Worm (Caenorhabditis elegans) whole organism, L4 larva: ENCODE measurements around the gene cdk-12.
A peak's percentile ranks its signal among the peaks of the same experiment; 100 is the strongest.

Source experiments
- F37D6.2 ChIP-seq: sonication (generic microtip); optimal IDR thresholded peaks from 2 replicates; lab custom pipeline; 2016; ENCODE audit warnings: mild to moderate bottlenecking, missing genetic modification characterization, missing compliant biosample characterization
- F44E2.7 ChIP-seq: fragments of 200-800 bp; sonication (Bioruptor generic); IDR thresholded peaks from 2 replicates; pipeline ENCODE4 v2.1.2; 2022; ENCODE audit warnings: missing genetic modification characterization, missing compliant biosample characterization
- F49E8.2 ChIP-seq: sonication (generic microtip); optimal IDR thresholded peaks from 2 replicates; lab custom pipeline; 2016; ENCODE audit warnings: missing compliant biosample characterization, mild to moderate bottlenecking, missing genetic modification characterization, borderline replicate concordance
- T20F7.1 ChIP-seq: fragments of 200-800 bp; sonication (Bioruptor generic); optimal IDR thresholded peaks from 2 replicates; lab custom pipeline; 2018; ENCODE audit warnings: mild to moderate bottlenecking, missing genetic modification characterization, missing compliant biosample characterization
- Y5F2A.4 ChIP-seq: fragments of 200-800 bp; sonication (Bioruptor generic); optimal IDR thresholded peaks from 2 replicates; lab custom pipeline; 2018; ENCODE audit warnings: mild to moderate bottlenecking, missing genetic modification characterization, missing compliant biosample characterization
- Y75B8A.6 ChIP-seq: fragments of 200-800 bp; sonication (Bioruptor generic); IDR thresholded peaks from 2 replicates; pipeline ENCODE4 v1.3.6; 2022; ENCODE audit warnings: missing genetic modification reagents, missing genetic modification characterization, missing compliant biosample characterization
- ZK337.2 ChIP-seq: fragments of 200-800 bp; sonication (Bioruptor generic); IDR thresholded peaks from 2 replicates; pipeline ENCODE4 v1.3.6; 2022; ENCODE audit warnings: missing genetic modification reagents, missing genetic modification characterization, missing compliant biosample characterization
- ama-1 ChIP-seq: fragments of 150-350 bp; optimal IDR thresholded peaks from 2 replicates; lab custom pipeline; 2014; ENCODE audit warnings: inconsistent platforms, mixed read lengths
- arid-1 ChIP-seq: fragments of 200-800 bp; sonication (Bioruptor generic); conservative IDR thresholded peaks from 2 replicates; pipeline ENCODE4 v1.3.6; 2022; ENCODE audit warnings: missing genetic modification reagents, missing genetic modification characterization, missing compliant biosample characterization
- ceh-28 ChIP-seq: fragments of 150-350 bp; optimal IDR thresholded peaks from 2 replicates; lab custom pipeline; 2014; ENCODE audit warnings: missing biosample characterization, missing genetic modification reagents, missing genetic modification characterization
- ctbp-1 ChIP-seq: fragments of 200-800 bp; sonication (Bioruptor generic); IDR thresholded peaks from 2 replicates; pipeline ENCODE4 v1.3.6; 2022; ENCODE audit warnings: missing genetic modification reagents, missing genetic modification characterization, missing compliant biosample characterization
- daf-16 ChIP-seq, 3 experiments: sonication (generic microtip); optimal IDR thresholded peaks; 2 replicates each; lab custom pipeline; 2016 to 2017; ENCODE audit warnings: missing genetic modification characterization in 3 of 3, missing genetic modification reagents in 3 of 3, mild to moderate bottlenecking in 2 of 3, missing compliant biosample characterization in 2 of 3, missing biosample characterization in 1 of 3, moderate library complexity in 1 of 3
- dmd-6 ChIP-seq: fragments of 200-800 bp; sonication (Bioruptor generic); IDR thresholded peaks from 2 replicates; pipeline ENCODE4 v1.3.6; 2022; ENCODE audit warnings: missing genetic modification reagents, missing genetic modification characterization, missing compliant biosample characterization
- dmd-8 ChIP-seq: fragments of 200-800 bp; sonication (Bioruptor generic); IDR thresholded peaks from 2 replicates; pipeline ENCODE4 v1.3.6; 2022; ENCODE audit warnings: missing genetic modification characterization, missing compliant biosample characterization
- duxl-1 ChIP-seq: sonication (generic microtip); optimal IDR thresholded peaks from 2 replicates; lab custom pipeline; 2016; ENCODE audit warnings: mild to moderate bottlenecking, missing genetic modification characterization, moderate library complexity, missing compliant biosample characterization; ENCODE audit not compliant: poor library complexity
- dve-1 ChIP-seq: sonication (generic microtip); optimal IDR thresholded peaks from 2 replicates; lab custom pipeline; 2017; ENCODE audit warnings: antibody characterized with exemption, mild to moderate bottlenecking, missing genetic modification characterization, missing compliant biosample characterization; ENCODE audit not compliant: insufficient read depth
- gei-8 ChIP-seq: fragments of 200-800 bp; sonication (Bioruptor generic); optimal IDR thresholded peaks from 2 replicates; lab custom pipeline; 2018; ENCODE audit warnings: mild to moderate bottlenecking, missing genetic modification characterization, missing compliant biosample characterization
- hif-1 ChIP-seq, 2 experiments: sonication (generic microtip); optimal IDR thresholded peaks; 2 replicates each; lab custom pipeline; 2016 to 2017; ENCODE audit warnings: missing compliant biosample characterization in 2 of 2, missing genetic modification characterization in 2 of 2, missing genetic modification reagents in 2 of 2, missing genotype in 2 of 2, mild to moderate bottlenecking in 1 of 2
- hlh-11 ChIP-seq: fragments of 200-800 bp; sonication (Bioruptor generic); optimal IDR thresholded peaks from 2 replicates; lab custom pipeline; 2018; ENCODE audit warnings: mild to moderate bottlenecking, missing genetic modification characterization, missing compliant biosample characterization
- hlh-30 ChIP-seq: sonication (generic microtip); optimal IDR thresholded peaks from 2 replicates; lab custom pipeline; 2017; ENCODE audit warnings: antibody characterized with exemption, mild to moderate bottlenecking, missing genetic modification characterization, missing compliant biosample characterization; ENCODE audit not compliant: insufficient read depth
- hmg-1.1 ChIP-seq: fragments of 200-800 bp; sonication (Bioruptor generic); IDR thresholded peaks from 2 replicates; pipeline ENCODE4 v1.3.6; 2022; ENCODE audit warnings: missing genetic modification reagents, missing genetic modification characterization, missing compliant biosample characterization
- lim-7 ChIP-seq: fragments of 200-800 bp; sonication (Bioruptor generic); IDR thresholded peaks from 2 replicates; pipeline ENCODE4 v1.3.6; 2022; ENCODE audit warnings: missing genetic modification characterization, missing compliant biosample characterization
- lir-3 ChIP-seq: sonication (generic microtip); optimal IDR thresholded peaks from 2 replicates; lab custom pipeline; 2016; ENCODE audit warnings: mild to moderate bottlenecking, missing genetic modification characterization, missing compliant biosample characterization
- lsy-2 ChIP-seq, 2 experiments: fragments of 150-350 bp in 1 of 2; sonication (generic microtip) in 1 of 2; optimal IDR thresholded peaks; 2 replicates each; lab custom pipeline; 2014 to 2017; ENCODE audit warnings: missing biosample characterization in 2 of 2, missing genetic modification characterization in 2 of 2
- madf-5 ChIP-seq, 2 experiments: fragments of 200-800 bp; sonication (Bioruptor generic); IDR thresholded peaks; 2 replicates each; pipeline ENCODE4 v1.3.6; 2022; ENCODE audit warnings: missing compliant biosample characterization in 2 of 2, missing genetic modification characterization in 2 of 2
- mdl-1 ChIP-seq, 2 experiments: fragments of 150-350 bp in 1 of 2; sonication (generic microtip) in 1 of 2; optimal IDR thresholded peaks; 2 replicates each; lab custom pipeline; 2014 to 2017; ENCODE audit warnings: missing biosample characterization in 2 of 2, missing genetic modification characterization in 2 of 2
- mdt-29 ChIP-seq: fragments of 200-800 bp; sonication (Bioruptor generic); IDR thresholded peaks from 2 replicates; pipeline ENCODE4 v1.3.6; 2022; ENCODE audit warnings: missing genetic modification reagents, missing genetic modification characterization, missing compliant biosample characterization
- mes-2 ChIP-seq: sonication (generic microtip); optimal IDR thresholded peaks from 2 replicates; lab custom pipeline; 2016; ENCODE audit warnings: missing genotype, mild to moderate bottlenecking, missing genetic modification characterization, missing compliant biosample characterization; ENCODE audit not compliant: poor library complexity, severe bottlenecking
- mxl-3 ChIP-seq: fragments of 200-800 bp; sonication (Bioruptor generic); optimal IDR thresholded peaks from 2 replicates; lab custom pipeline; 2018; ENCODE audit warnings: mild to moderate bottlenecking, missing genetic modification characterization, missing compliant biosample characterization
- nhr-102 ChIP-seq: sonication (generic microtip); optimal IDR thresholded peaks from 2 replicates; lab custom pipeline; 2016; ENCODE audit warnings: mild to moderate bottlenecking, missing genetic modification characterization, moderate library complexity, missing compliant biosample characterization
- nhr-11 ChIP-seq: fragments of 150-350 bp; optimal IDR thresholded peaks from 2 replicates; lab custom pipeline; 2014; ENCODE audit warnings: missing biosample characterization, missing genetic modification characterization
- nhr-28 ChIP-seq: fragments of 150-350 bp; optimal IDR thresholded peaks from 2 replicates; lab custom pipeline; 2014; ENCODE audit warnings: missing biosample characterization, missing genetic modification characterization
- nhr-42 ChIP-seq: fragments of 200-800 bp; sonication (Bioruptor generic); IDR thresholded peaks from 2 replicates; pipeline ENCODE4 v1.3.6; 2022; ENCODE audit warnings: missing genetic modification characterization, missing compliant biosample characterization
- nhr-48 ChIP-seq: sonication (generic microtip); optimal IDR thresholded peaks from 2 replicates; lab custom pipeline; 2016; ENCODE audit warnings: mild to moderate bottlenecking, missing genetic modification characterization, missing compliant biosample characterization
- nhr-6 ChIP-seq: fragments of 150-350 bp; optimal IDR thresholded peaks from 2 replicates; lab custom pipeline; 2014; ENCODE audit warnings: missing biosample characterization, missing genetic modification characterization
- nhr-77 ChIP-seq: fragments of 150-350 bp; optimal IDR thresholded peaks from 2 replicates; lab custom pipeline; 2014; ENCODE audit warnings: missing biosample characterization, missing genetic modification characterization
- pha-4 ChIP-seq, 2 experiments: fragments of 150-350 bp in 1 of 2; fragments of 200-800 bp in 1 of 2; sonication (Bioruptor generic) in 1 of 2; IDR thresholded peaks in 1 of 2; optimal IDR thresholded peaks in 1 of 2; 2 replicates each; pipeline versions ENCODE4 v1.3.6 to Lab custom; 2014 to 2022; ENCODE audit warnings: missing genetic modification characterization in 2 of 2, missing genetic modification reagents in 2 of 2, missing biosample characterization in 1 of 2, missing compliant biosample characterization in 1 of 2
- php-3 ChIP-seq: fragments of 200-800 bp; sonication (Bioruptor generic); IDR thresholded peaks from 2 replicates; pipeline ENCODE4 v1.3.6; 2022; ENCODE audit warnings: missing genetic modification reagents, missing genetic modification characterization, missing compliant biosample characterization
- pqm-1 ChIP-seq: sonication (generic microtip); optimal IDR thresholded peaks from 2 replicates; lab custom pipeline; 2017; ENCODE audit warnings: missing biosample characterization, missing genetic modification characterization
- rbr-2 ChIP-seq: sonication (generic microtip); optimal IDR thresholded peaks from 2 replicates; lab custom pipeline; 2016; ENCODE audit warnings: missing genotype, missing genetic modification characterization, missing compliant biosample characterization
- sdz-12 ChIP-seq: fragments of 200-800 bp; sonication (Bioruptor generic); optimal IDR thresholded peaks from 2 replicates; lab custom pipeline; 2018; ENCODE audit warnings: mild to moderate bottlenecking, missing genetic modification characterization, missing compliant biosample characterization
- skn-1 ChIP-seq: fragments of 150-350 bp; optimal IDR thresholded peaks from 2 replicates; lab custom pipeline; 2014; ENCODE audit warnings: missing biosample characterization, missing genetic modification characterization
- spr-3 ChIP-seq: fragments of 200-800 bp; sonication (Bioruptor generic); optimal IDR thresholded peaks from 2 replicates; lab custom pipeline; 2018; ENCODE audit warnings: mild to moderate bottlenecking, missing genetic modification characterization, missing compliant biosample characterization
- tra-1 ChIP-seq: fragments of 200-800 bp; sonication (Bioruptor generic); IDR thresholded peaks from 2 replicates; pipeline ENCODE4 v1.3.6; 2022; ENCODE audit warnings: missing genetic modification reagents, missing genetic modification characterization, missing compliant biosample characterization
- unc-130 ChIP-seq: sonication (generic microtip); optimal IDR thresholded peaks from 2 replicates; lab custom pipeline; 2016; ENCODE audit warnings: missing genetic modification reagents, missing genetic modification characterization, missing compliant biosample characterization
- zfp-2 ChIP-seq: sonication (generic microtip); optimal IDR thresholded peaks from 2 replicates; lab custom pipeline; 2016; ENCODE audit warnings: mild to moderate bottlenecking, missing genetic modification characterization, missing compliant biosample characterization
- zfp-3 ChIP-seq: fragments of 200-800 bp; sonication (Bioruptor generic); conservative IDR thresholded peaks from 2 replicates; pipeline ENCODE4 v1.3.6; 2022; ENCODE audit warnings: missing genetic modification reagents, missing genetic modification characterization, missing compliant biosample characterization
- zip-2 ChIP-seq: fragments of 150-350 bp; optimal IDR thresholded peaks from 2 replicates; lab custom pipeline; 2014; ENCODE audit warnings: missing biosample characterization, missing genetic modification characterization

cdk-12 gene

ce11 chrIII:4335614-4336013, 2.8 kb downstream of the cdk-12 start (continued):
- TF ChIP-seq daf-16 (GFP tag; optimal IDR thresholded peaks at IDR 0.05; lab: Kevin White, UChicago): no peak
- no peak for TF ChIP-seq daf-16 (tag; optimal IDR thresholded peaks at IDR 0.05; lab: Kevin White, UChicago)
- no peak for TF ChIP-seq F37D6.2 (tag; lab: Kevin White, UChicago)
- no peak for TF ChIP-seq lir-3 (tag; lab: Kevin White, UChicago)
- TF ChIP-seq nhr-77 (tag; lab: Kevin White, UChicago): no peak
- no peak for TF ChIP-seq zip-2
- TF ChIP-seq duxl-1 (tag; lab: Kevin White, UChicago): no peak
- TF ChIP-seq hif-1 (tag; optimal IDR thresholded peaks at IDR 0.05; lab: Kevin White, UChicago): peak in 1 of 2 experiments; percentile 31
- no peak for TF ChIP-seq dmd-8 (GFP tag; lab: Robert Waterston, UW)
- peak; percentile 17 to 35 for TF ChIP-seq lsy-2 (tag; optimal IDR thresholded peaks at IDR 0.05; lab: Kevin White, UChicago)
- no peak for TF ChIP-seq ceh-28 (tag; lab: Kevin White, UChicago)
- TF ChIP-seq php-3: no peak
- no peak for TF ChIP-seq ZK337.2
- no peak for TF ChIP-seq pqm-1 (tag; lab: Kevin White, UChicago)
- no peak for TF ChIP-seq tra-1
- no peak for TF ChIP-seq F49E8.2 (tag; lab: Kevin White, UChicago)
- no peak for TF ChIP-seq unc-130
- no peak for TF ChIP-seq zfp-2 (tag; lab: Kevin White, UChicago)
- no peak for TF ChIP-seq skn-1 (tag; lab: Kevin White, UChicago)
- no peak for TF ChIP-seq F44E2.7 (GFP tag; lab: Robert Waterston, UW)
- TF ChIP-seq hmg-1.1 (GFP tag; lab: Robert Waterston, UW): peak; percentile 74
- no peak for TF ChIP-seq ama-1
- no peak for TF ChIP-seq arid-1 (GFP tag; lab: Robert Waterston, UW)
- TF ChIP-seq ctbp-1: no peak
- peak; percentile 26 for TF ChIP-seq mes-2 (tag; lab: Kevin White, UChicago)
- TF ChIP-seq gei-8 (GFP tag; lab: Kevin White, UChicago): no peak
- no peak for TF ChIP-seq Y5F2A.4 (GFP tag; lab: Kevin White, UChicago)
- no peak for TF ChIP-seq madf-5 (GFP tag; IDR thresholded peaks at IDR 0.05; lab: Robert Waterston, UW)
- TF ChIP-seq nhr-42 (GFP tag; lab: Robert Waterston, UW): no peak
- TF ChIP-seq pha-4 (GFP tag; IDR thresholded peaks at IDR 0.05; lab: Robert Waterston, UW): no peak
- no peak for TF ChIP-seq pha-4 (tag; optimal IDR thresholded peaks at IDR 0.05; lab: Kevin White, UChicago)
- TF ChIP-seq rbr-2 (tag; lab: Kevin White, UChicago): peak; percentile 54
- peak; percentile 2 for TF ChIP-seq mxl-3 (GFP tag; lab: Kevin White, UChicago)
- TF ChIP-seq hlh-30 (tag; lab: Kevin White, UChicago): no peak
- no peak for TF ChIP-seq sdz-12 (GFP tag; lab: Kevin White, UChicago)
- no peak for TF ChIP-seq nhr-6 (tag; lab: Kevin White, UChicago)
- no peak for TF ChIP-seq Y75B8A.6 (GFP tag; lab: Robert Waterston, UW)
- no peak for TF ChIP-seq dve-1 (tag; lab: Kevin White, UChicago)
- TF ChIP-seq nhr-11 (tag; lab: Kevin White, UChicago): no peak
- TF ChIP-seq zfp-3 (GFP tag; lab: Robert Waterston, UW): no peak
- no peak for TF ChIP-seq T20F7.1
- TF ChIP-seq hlh-11 (tag; lab: Kevin White, UChicago): peak; percentile 0
- no peak for TF ChIP-seq dmd-6 (GFP tag; lab: Robert Waterston, UW)
- no peak for TF ChIP-seq mdt-29 (GFP tag; lab: Robert Waterston, UW)
- no peak for TF ChIP-seq nhr-28 (tag; lab: Kevin White, UChicago)
- TF ChIP-seq nhr-102: no peak
- TF ChIP-seq spr-3 (GFP tag; lab: Kevin White, UChicago): no peak
- TF ChIP-seq nhr-48 (tag; lab: Kevin White, UChicago): no peak
- TF ChIP-seq lim-7 (GFP tag; lab: Robert Waterston, UW): no peak
- peak in 1 of 2 experiments; percentile 59 for TF ChIP-seq mdl-1 (tag; optimal IDR thresholded peaks at IDR 0.05; lab: Kevin White, UChicago)
